Fruit fly (Drosophila melanogaster) whole organism, adult: ENCODE measurements around the gene CG14636.

Source experiments
- CG14711 ChIP-seq: fragments of 200-800 bp; sonication (Bioruptor generic); optimal IDR thresholded peaks from 2 replicates; lab custom pipeline; 2018; ENCODE audit warnings: missing biosample characterization, mild to moderate bottlenecking, missing genetic modification characterization, moderate library complexity
- CG33017 ChIP-seq: fragments of 200-800 bp; sonication (Bioruptor generic); optimal IDR thresholded peaks from 2 replicates; lab custom pipeline; 2018; ENCODE audit warnings: missing biosample characterization, mild to moderate bottlenecking, missing genetic modification characterization, moderate library complexity
- CG7045 ChIP-seq: fragments of 200-800 bp; sonication (Bioruptor generic); optimal IDR thresholded peaks from 2 replicates; lab custom pipeline; 2017; ENCODE audit warnings: missing biosample characterization, mild to moderate bottlenecking, missing genetic modification characterization
- CG7101 ChIP-seq: fragments of 200-800 bp; sonication (Bioruptor generic); optimal IDR thresholded peaks from 2 replicates; lab custom pipeline; 2018; ENCODE audit warnings: missing biosample characterization, mild to moderate bottlenecking, missing genetic modification characterization, moderate library complexity
- Crg-1 ChIP-seq: fragments of 200-800 bp; sonication (Bioruptor generic); optimal IDR thresholded peaks from 2 replicates; lab custom pipeline; 2016; ENCODE audit warnings: missing biosample characterization, missing genetic modification characterization
- Hr96 ChIP-seq: fragments of 200-800 bp; sonication (Bioruptor generic); optimal IDR thresholded peaks from 2 replicates; lab custom pipeline; 2016; ENCODE audit warnings: missing biosample characterization, missing genetic modification characterization
- Mnt ChIP-seq: fragments of 200-800 bp; sonication (Bioruptor generic); optimal IDR thresholded peaks from 2 replicates; lab custom pipeline; 2016; ENCODE audit warnings: missing biosample characterization, mild to moderate bottlenecking, missing genetic modification characterization
- cnc ChIP-seq, 2 experiments: fragments of >200 bp; optimal IDR thresholded peaks; 2 replicates each; lab custom pipeline; 2017
- kay ChIP-seq: fragments of 200-800 bp; sonication (Bioruptor generic); peaks from one replicate; lab custom pipeline; 2016; ENCODE audit warnings: missing biosample characterization, missing genetic modification characterization, borderline replicate concordance
- ovo ChIP-seq: fragments of 200-800 bp; sonication (Bioruptor generic); optimal IDR thresholded peaks from 2 replicates; lab custom pipeline; 2016; ENCODE audit warnings: missing biosample characterization, missing genetic modification characterization
- tj ChIP-seq: fragments of 200-800 bp; sonication (Bioruptor generic); optimal IDR thresholded peaks from 3 replicates; lab custom pipeline; 2017; ENCODE audit warnings: missing biosample characterization, mild to moderate bottlenecking, missing genetic modification characterization, moderate library complexity
- toe ChIP-seq: fragments of 200-800 bp; sonication (Bioruptor generic); optimal IDR thresholded peaks from 2 replicates; lab custom pipeline; 2016; ENCODE audit warnings: missing biosample characterization, missing genetic modification characterization

dm6 chr3R:4176728-4177127 lies 38.4 kb downstream of the CG14636 start:
- TF ChIP-seq CG14711 (tag; lab: Kevin White, UChicago) (no peak), CG33017 (tag; lab: Kevin White, UChicago) (no peak), cnc (optimal IDR thresholded peaks at IDR 0.05; lab: Kevin White, UChicago) (no peak), tj (GFP tag; lab: Kevin White, UChicago) (no peak), Crg-1 (GFP tag; lab: Kevin White, UChicago) (no peak), CG7045 (GFP tag; lab: Kevin White, UChicago) (no peak), Hr96 (GFP tag; lab: Kevin White, UChicago) (no peak), kay (GFP tag; lab: Kevin White, UChicago) (no peak), toe (GFP tag; lab: Kevin White, UChicago) (no peak), Mnt (GFP tag; lab: Kevin White, UChicago) (no peak), CG7101 (tag; lab: Kevin White, UChicago) (no peak), ovo (GFP tag; lab: Kevin White, UChicago) (no peak)
